Fruit fly (Drosophila melanogaster) whole organism, embryonic: ENCODE results near the gene CG31103.

Source experiments
- Ada2b ChIP-seq: fragments of 200-800 bp; sonication (Bioruptor generic); IDR thresholded peaks from 2 replicates; pipeline ENCODE4 v1.3.6; 2022; ENCODE audit warnings: missing biosample characterization, missing genetic modification characterization
- C15 ChIP-seq: fragments of 200-800 bp; sonication (Bioruptor generic); IDR thresholded peaks from 3 replicates; pipeline ENCODE4 v1.3.6; 2022; ENCODE audit warnings: missing biosample characterization, missing genetic modification characterization
- CG12236 ChIP-seq: fragments of 200-800 bp; sonication (Bioruptor generic); optimal IDR thresholded peaks from 2 replicates; lab custom pipeline; 2016; ENCODE audit warnings: missing biosample characterization, missing genetic modification characterization
- CG12942 ChIP-seq: fragments of 200-800 bp; sonication (Bioruptor generic); optimal IDR thresholded peaks from 3 replicates; lab custom pipeline; 2016; ENCODE audit warnings: missing biosample characterization, missing genetic modification characterization
- CG13287 ChIP-seq: fragments of 200-800 bp; sonication (Bioruptor generic); IDR thresholded peaks from 2 replicates; pipeline ENCODE4 v1.3.6; 2022; ENCODE audit warnings: missing biosample characterization, missing genetic modification characterization; ENCODE audit not compliant: partially characterized antibody
- CG13296 ChIP-seq: fragments of 200-800 bp; sonication (Bioruptor generic); optimal IDR thresholded peaks from 3 replicates; lab custom pipeline; 2018; ENCODE audit warnings: missing biosample characterization, mild to moderate bottlenecking, missing genetic modification characterization
- CG13894 ChIP-seq: fragments of 200-800 bp; sonication (Bioruptor generic); optimal IDR thresholded peaks from 3 replicates; lab custom pipeline; 2018; ENCODE audit warnings: missing biosample characterization, mild to moderate bottlenecking, missing genetic modification characterization, moderate library complexity
- CG15073 ChIP-seq: fragments of 200-800 bp; sonication (Bioruptor generic); optimal IDR thresholded peaks from 2 replicates; lab custom pipeline; 2016; ENCODE audit warnings: missing biosample characterization, missing genetic modification characterization
- CG15479 ChIP-seq: fragments of 200-800 bp; sonication (Bioruptor generic); optimal IDR thresholded peaks from 3 replicates; lab custom pipeline; 2019; ENCODE audit warnings: missing biosample characterization, mild to moderate bottlenecking, missing genetic modification characterization, moderate library complexity
- CG17802 ChIP-seq: fragments of 200-800 bp; sonication (Bioruptor generic); optimal IDR thresholded peaks from 2 replicates; lab custom pipeline; 2018; ENCODE audit warnings: missing biosample characterization, mild to moderate bottlenecking, missing genetic modification characterization, moderate library complexity
- CG18262 ChIP-seq: fragments of 200-800 bp; optimal IDR thresholded peaks from 3 replicates; lab custom pipeline; 2019; ENCODE audit warnings: missing biosample characterization, mild to moderate bottlenecking, missing genetic modification characterization, moderate library complexity
- CG2120 ChIP-seq: fragments of 200-800 bp; sonication (Bioruptor generic); optimal IDR thresholded peaks from 3 replicates; lab custom pipeline; 2016; ENCODE audit warnings: missing biosample characterization, missing genetic modification characterization
- CG2202 ChIP-seq: fragments of 200-800 bp; sonication (Bioruptor generic); optimal IDR thresholded peaks from 2 replicates; lab custom pipeline; 2018; ENCODE audit warnings: missing biosample characterization, mild to moderate bottlenecking, missing genetic modification characterization
- CG30431 ChIP-seq: fragments of 200-800 bp; sonication (Bioruptor generic); optimal IDR thresholded peaks from 2 replicates; lab custom pipeline; 2017; ENCODE audit warnings: missing biosample characterization, missing genetic modification characterization
- CG32532 ChIP-seq: fragments of 200-800 bp; sonication (Bioruptor generic); IDR thresholded peaks from 2 replicates; pipeline ENCODE4 v1.3.6; 2022; ENCODE audit warnings: missing biosample characterization, missing genetic modification characterization
- CG3281 ChIP-seq: fragments of 200-800 bp; sonication (Bioruptor generic); optimal IDR thresholded peaks from 3 replicates; lab custom pipeline; 2017; ENCODE audit warnings: missing biosample characterization, mild to moderate bottlenecking, missing genetic modification characterization
- CG4360 ChIP-seq: fragments of 200-800 bp; sonication (Bioruptor generic); IDR thresholded peaks from 2 replicates; pipeline ENCODE4 v1.3.6; 2022; ENCODE audit warnings: missing biosample characterization, missing genetic modification characterization
- CG4707 ChIP-seq: fragments of 200-800 bp; sonication (Bioruptor generic); optimal IDR thresholded peaks from 2 replicates; lab custom pipeline; 2018; ENCODE audit warnings: missing biosample characterization, mild to moderate bottlenecking, missing genetic modification characterization, moderate library complexity
- CG5245 ChIP-seq: fragments of 200-800 bp; sonication (Bioruptor generic); optimal IDR thresholded peaks from 3 replicates; lab custom pipeline; 2016; ENCODE audit warnings: missing biosample characterization, missing genetic modification characterization
- CG6254 ChIP-seq: fragments of 200-800 bp; sonication (Bioruptor generic); optimal IDR thresholded peaks from 3 replicates; lab custom pipeline; 2017; ENCODE audit warnings: mild to moderate bottlenecking, missing biosample characterization, missing genetic modification reagents, missing genetic modification characterization
- Chrac-16 ChIP-seq: fragments of 200-800 bp; sonication (Bioruptor generic); optimal IDR thresholded peaks from 3 replicates; lab custom pipeline; 2016; ENCODE audit warnings: missing biosample characterization, missing genetic modification characterization
- Dip2 ChIP-seq: fragments of 200-800 bp; sonication (Bioruptor generic); IDR thresholded peaks from 2 replicates; pipeline ENCODE4 v1.3.6; 2022; ENCODE audit warnings: missing biosample characterization, missing genetic modification characterization
- H2.0 ChIP-seq: fragments of 200-800 bp; sonication (Bioruptor generic); IDR thresholded peaks from 2 replicates; pipeline ENCODE4 v1.3.6; 2022; ENCODE audit warnings: missing biosample characterization, missing genetic modification characterization
- HHEX ChIP-seq: fragments of 200-800 bp; sonication (Bioruptor generic); optimal IDR thresholded peaks from 3 replicates; lab custom pipeline; 2017; ENCODE audit warnings: missing biosample characterization, mild to moderate bottlenecking, missing genetic modification characterization, missing genetic modification reagents
- Hand ChIP-seq: fragments of 200-800 bp; sonication (Bioruptor generic); optimal IDR thresholded peaks from 2 replicates; lab custom pipeline; 2017; ENCODE audit warnings: mild to moderate bottlenecking, missing biosample characterization, missing genetic modification reagents, missing genetic modification characterization
- Med ChIP-seq: fragments of 200-800 bp; sonication (Bioruptor generic); peaks from one replicate; lab custom pipeline; 2016; ENCODE audit warnings: missing biosample characterization, missing genetic modification characterization, mild to moderate bottlenecking, inconsistent platforms, moderate library complexity
- Neu2 ChIP-seq: fragments of 200-800 bp; sonication (Bioruptor generic); optimal IDR thresholded peaks from 3 replicates; lab custom pipeline; 2016; ENCODE audit warnings: missing biosample characterization, missing genetic modification characterization, borderline replicate concordance
- Poxn ChIP-seq: fragments of 200-800 bp; sonication (Bioruptor generic); IDR thresholded peaks from 2 replicates; pipeline ENCODE4 v1.3.6; 2022; ENCODE audit warnings: missing biosample characterization, missing genetic modification characterization
- Rfx ChIP-seq: fragments of 200-800 bp; sonication (Bioruptor generic); IDR thresholded peaks from 2 replicates; pipeline ENCODE4 v1.3.6; 2022; ENCODE audit warnings: missing biosample characterization, missing genetic modification characterization
- Side ChIP-seq: fragments of 200-800 bp; sonication (Bioruptor generic); optimal IDR thresholded peaks from 2 replicates; lab custom pipeline; 2016; ENCODE audit warnings: missing biosample characterization, missing genetic modification characterization
- Ssrp ChIP-seq: fragments of 200-800 bp; sonication (Bioruptor generic); optimal IDR thresholded peaks from 2 replicates; lab custom pipeline; 2018; ENCODE audit warnings: missing biosample characterization, mild to moderate bottlenecking, missing genetic modification characterization, moderate library complexity
- Usf ChIP-seq: fragments of 200-800 bp; sonication (Bioruptor generic); optimal IDR thresholded peaks from 2 replicates; lab custom pipeline; 2017; ENCODE audit warnings: missing genotype, missing biosample characterization, missing genetic modification characterization
- cg ChIP-seq: fragments of 200-800 bp; sonication (Bioruptor generic); optimal IDR thresholded peaks from 3 replicates; lab custom pipeline; 2019; ENCODE audit warnings: missing biosample characterization, mild to moderate bottlenecking, missing genetic modification characterization, moderate library complexity
- chif ChIP-seq, 2 experiments: fragments of 200-800 bp; sonication (Bioruptor generic); optimal IDR thresholded peaks; 3 replicates each; lab custom pipeline; 2016; ENCODE audit warnings: missing biosample characterization in 2 of 2, missing genetic modification characterization in 2 of 2
- corto ChIP-seq: fragments of 200-800 bp; sonication (Bioruptor generic); optimal IDR thresholded peaks from 2 replicates; lab custom pipeline; 2016; ENCODE audit warnings: missing biosample characterization, mild to moderate bottlenecking, missing genetic modification characterization, moderate library complexity
- croc ChIP-seq: fragments of 200-800 bp; sonication (Bioruptor generic); conservative IDR thresholded peaks from 3 replicates; pipeline ENCODE4 v1.3.6; 2022; ENCODE audit warnings: missing biosample characterization, missing genetic modification characterization
- cwo ChIP-seq: fragments of 200-800 bp; sonication (Bioruptor generic); optimal IDR thresholded peaks from 3 replicates; lab custom pipeline; 2017; ENCODE audit warnings: missing biosample characterization, missing genetic modification characterization, mild to moderate bottlenecking, moderate library complexity, missing genetic modification reagents
- fd102C ChIP-seq: fragments of 200-800 bp; sonication (Bioruptor generic); optimal IDR thresholded peaks from 2 replicates; lab custom pipeline; 2018; ENCODE audit warnings: missing biosample characterization, mild to moderate bottlenecking, missing genetic modification characterization, moderate library complexity
- gfzf ChIP-seq: fragments of 200-800 bp; sonication (Bioruptor generic); optimal IDR thresholded peaks from 2 replicates; lab custom pipeline; 2016; ENCODE audit warnings: missing biosample characterization, mild to moderate bottlenecking, missing genetic modification characterization, moderate library complexity
- lab ChIP-seq: fragments of 200-800 bp; sonication (Bioruptor generic); optimal IDR thresholded peaks from 3 replicates; lab custom pipeline; 2017; ENCODE audit warnings: missing biosample characterization, missing genetic modification characterization, mild to moderate bottlenecking, moderate library complexity, missing genetic modification reagents
- mam ChIP-seq: fragments of 200-800 bp; sonication (Bioruptor generic); optimal IDR thresholded peaks from 3 replicates; lab custom pipeline; 2016; ENCODE audit warnings: missing biosample characterization, missing genetic modification characterization
- pho ChIP-seq: fragments of 200-800 bp; sonication (Bioruptor generic); optimal IDR thresholded peaks from 2 replicates; lab custom pipeline; 2016; ENCODE audit warnings: missing biosample characterization, missing genetic modification characterization
- pros ChIP-seq: fragments of 200-800 bp; sonication (Bioruptor generic); optimal IDR thresholded peaks from 3 replicates; lab custom pipeline; 2019; ENCODE audit warnings: missing biosample characterization, mild to moderate bottlenecking, missing genetic modification characterization, moderate library complexity
- pum ChIP-seq: fragments of 200-800 bp; sonication (Bioruptor generic); optimal IDR thresholded peaks from 2 replicates; lab custom pipeline; 2016; ENCODE audit warnings: missing biosample characterization, missing genetic modification characterization
- rib ChIP-seq: fragments of 200-800 bp; sonication (Bioruptor generic); IDR thresholded peaks from 2 replicates; pipeline ENCODE4 v1.3.6; 2022; ENCODE audit warnings: missing biosample characterization, missing genetic modification characterization
- sisA ChIP-seq: fragments of 200-800 bp; sonication (Bioruptor generic); IDR thresholded peaks from 2 replicates; pipeline ENCODE4 v1.3.6; 2022; ENCODE audit warnings: missing biosample characterization, missing genetic modification characterization
- ttk ChIP-seq: fragments of 200-800 bp; sonication (Bioruptor generic); IDR thresholded peaks from 2 replicates; pipeline ENCODE4 v2.1.2; 2022; ENCODE audit warnings: missing biosample characterization, missing genetic modification characterization
- unpg ChIP-seq: fragments of 200-800 bp; sonication (Bioruptor generic); optimal IDR thresholded peaks from 3 replicates; lab custom pipeline; 2018; ENCODE audit warnings: missing biosample characterization, mild to moderate bottlenecking, missing genetic modification characterization, moderate library complexity
- zen ChIP-seq: fragments of 200-800 bp; sonication (Bioruptor generic); optimal IDR thresholded peaks from 3 replicates; lab custom pipeline; 2018; ENCODE audit warnings: missing biosample characterization, mild to moderate bottlenecking, missing genetic modification characterization, moderate library complexity

Gene CG31103

dm6 chr3R:25183484-25184442, 35.4 kb upstream of the CG31103 start, which contains the start of gene dan (continued):
- TF ChIP-seq CG2202 (tag; lab: Kevin White, UChicago) (no peak), Usf (GFP tag; lab: Kevin White, UChicago) (no peak), CG12236 (GFP tag; lab: Kevin White, UChicago) (no peak), CG17802 (tag; lab: Kevin White, UChicago) (no peak), CG4360 (GFP tag; lab: Robert Waterston, UW) (no peak), pho (GFP tag; lab: Kevin White, UChicago) (no peak), Ssrp (tag; lab: Kevin White, UChicago) (peak; percentile 63), fd102C (peak; percentile 75), Hand (GFP tag; lab: Kevin White, UChicago) (no peak), CG15479 (GFP tag; lab: Kevin White, UChicago) (peak; percentile 94), Ada2b (GFP tag; lab: Robert Waterston, UW) (no peak), pros (GFP tag; lab: Kevin White, UChicago) (peak; percentile 96), CG15073 (GFP tag; lab: Kevin White, UChicago) (no peak), H2.0 (GFP tag; lab: Robert Waterston, UW) (no peak), CG2120 (GFP tag; lab: Kevin White, UChicago) (peak; percentile 18), CG13894 (tag; lab: Kevin White, UChicago) (no peak), pum (GFP tag; lab: Kevin White, UChicago) (no peak), rib (GFP tag; lab: Robert Waterston, UW) (no peak), CG13296 (peak; percentile 3), CG5245 (GFP tag; lab: Kevin White, UChicago) (no peak), unpg (peak; percentile 44), cwo (peak; percentile 23), corto (GFP tag; lab: Kevin White, UChicago) (no peak), C15 (GFP tag; lab: Robert Waterston, UW) (no peak), CG30431 (no peak), gfzf (GFP tag; lab: Kevin White, UChicago) (no peak), Neu2 (no peak), lab (GFP tag; lab: Kevin White, UChicago) (peak; percentile 43), mam (no peak), CG4707 (GFP tag; lab: Kevin White, UChicago) (no peak), sisA (GFP tag; lab: Robert Waterston, UW) (no peak), ttk (GFP tag; lab: Robert Waterston, UW) (no peak), HHEX (GFP tag; lab: Kevin White, UChicago) (no peak), Poxn (no peak), Dip2 (no peak), croc (GFP tag; lab: Robert Waterston, UW) (no peak), CG6254 (GFP tag; lab: Kevin White, UChicago) (no peak), CG12942 (no peak), CG18262 (tag; lab: Kevin White, UChicago) (peak; percentile 74), zen (tag; lab: Kevin White, UChicago) (peak; percentile 90), CG32532 (GFP tag; lab: Robert Waterston, UW) (no peak), CG3281 (GFP tag; lab: Kevin White, UChicago) (peak; percentile 48), chif (GFP tag; optimal IDR thresholded peaks at IDR 0.05; lab: Kevin White, UChicago) (no peak), Rfx (GFP tag; lab: Robert Waterston, UW) (no peak), cg (GFP tag; lab: Kevin White, UChicago) (no peak), Med (no peak), Chrac-16 (peak; percentile 14), Side (no peak), CG13287 (GFP tag; lab: Robert Waterston, UW) (no peak)
